Fruit fly (Drosophila melanogaster) whole organism, wandering third instar larva: ENCODE data around the gene Hsc70-1.
A peak's percentile ranks its signal among the peaks of the same experiment; 100 is the strongest.

Source experiments
- Abd-B ChIP-seq: fragments of >200 bp; optimal IDR thresholded peaks from 2 replicates; lab custom pipeline; 2017; ENCODE audit warnings: missing biosample characterization, missing genetic modification characterization
- CG32264 ChIP-seq: fragments of 200-800 bp; sonication (Bioruptor generic); optimal IDR thresholded peaks from 2 replicates; lab custom pipeline; 2016; ENCODE audit warnings: missing biosample characterization, missing genetic modification characterization
- CG9705 ChIP-seq: fragments of 200-800 bp; sonication (Bioruptor generic); optimal IDR thresholded peaks from 2 replicates; lab custom pipeline; 2018; ENCODE audit warnings: missing biosample characterization, mild to moderate bottlenecking, missing genetic modification characterization
- CrebA ChIP-seq: fragments of 200-800 bp; sonication (Bioruptor generic); optimal IDR thresholded peaks from 2 replicates; lab custom pipeline; 2016; ENCODE audit warnings: missing biosample characterization, mild to moderate bottlenecking, missing genetic modification characterization, borderline replicate concordance
- Dfd ChIP-seq: fragments of >200 bp; optimal IDR thresholded peaks from 2 replicates; lab custom pipeline; 2017; ENCODE audit warnings: missing biosample characterization, missing genetic modification characterization
- Dif ChIP-seq: fragments of 200-275, 200-300 bp; sonication (Bioruptor generic); optimal IDR thresholded peaks from 2 replicates; lab custom pipeline; 2018; ENCODE audit warnings: missing biosample characterization, missing genetic modification characterization; ENCODE audit not compliant: partially characterized antibody
- GATAd ChIP-seq: sonication (Bioruptor generic); optimal IDR thresholded peaks from 2 replicates; lab custom pipeline; 2016; ENCODE audit warnings: missing biosample characterization, missing genetic modification characterization
- HLH106 ChIP-seq: fragments of 200-800 bp; optimal IDR thresholded peaks from 3 replicates; lab custom pipeline; 2019; ENCODE audit warnings: missing biosample characterization, mild to moderate bottlenecking, missing genetic modification characterization, moderate library complexity
- Hnf4 ChIP-seq: fragments of 200-800 bp; sonication (Bioruptor generic); optimal IDR thresholded peaks from 2 replicates; lab custom pipeline; 2016; ENCODE audit warnings: missing biosample characterization, mild to moderate bottlenecking, missing genetic modification characterization
- Hr78 ChIP-seq: fragments of >200 bp; optimal IDR thresholded peaks from 2 replicates; lab custom pipeline; 2017; ENCODE audit warnings: missing biosample characterization, missing genetic modification characterization
- Hr83 ChIP-seq: fragments of 200-300 bp; sonication (Bioruptor generic); optimal IDR thresholded peaks from 2 replicates; lab custom pipeline; 2016; ENCODE audit warnings: missing biosample characterization, mild to moderate bottlenecking, missing genetic modification characterization, moderate library complexity; ENCODE audit not compliant: poor library complexity, severe bottlenecking
- Jra ChIP-seq: sonication (Bioruptor generic); optimal IDR thresholded peaks from 2 replicates; lab custom pipeline; 2016; ENCODE audit warnings: missing biosample characterization, missing genetic modification characterization
- Mio ChIP-seq: sonication (Bioruptor generic); optimal IDR thresholded peaks from 2 replicates; lab custom pipeline; 2016; ENCODE audit warnings: missing biosample characterization, missing genetic modification characterization
- Myc ChIP-seq: fragments of >200 bp; optimal IDR thresholded peaks from 2 replicates; lab custom pipeline; 2017
- N ChIP-seq: fragments of >200 bp; optimal IDR thresholded peaks from 2 replicates; lab custom pipeline; 2018; ENCODE audit warnings: missing biosample characterization, missing external identifiers, missing genetic modification characterization
- OdsH ChIP-seq: fragments of 200-800 bp; sonication (Bioruptor generic); optimal IDR thresholded peaks from 2 replicates; lab custom pipeline; 2016; ENCODE audit warnings: missing biosample characterization, mild to moderate bottlenecking, missing genetic modification characterization
- Rel ChIP-seq, 2 experiments: fragments of 200-800 bp; sonication (Bioruptor generic) in 1 of 2; optimal IDR thresholded peaks; 2 replicates in 1 of 2; 3 replicates in 1 of 2; lab custom pipeline; 2016 to 2019; ENCODE audit warnings: mild to moderate bottlenecking in 2 of 2, missing biosample characterization in 2 of 2, missing genetic modification characterization in 2 of 2, moderate library complexity in 1 of 2
- Sp1 ChIP-seq: fragments of 200-800 bp; sonication (Bioruptor generic); optimal IDR thresholded peaks from 3 replicates; lab custom pipeline; 2019; ENCODE audit warnings: missing biosample characterization, mild to moderate bottlenecking, missing genetic modification characterization, moderate library complexity
- Vsx2 ChIP-seq: fragments of 200-300, 225-300 bp; sonication (Bioruptor generic); optimal IDR thresholded peaks from 2 replicates; lab custom pipeline; 2018; ENCODE audit warnings: missing biosample characterization, missing genetic modification characterization; ENCODE audit not compliant: partially characterized antibody
- br ChIP-seq: fragments of 200-800 bp; sonication (Bioruptor generic); optimal IDR thresholded peaks from 2 replicates; lab custom pipeline; 2016; ENCODE audit warnings: missing biosample characterization, missing genetic modification characterization
- brk ChIP-seq: fragments of 200-800 bp; sonication (Bioruptor generic); optimal IDR thresholded peaks from 2 replicates; lab custom pipeline; 2016; ENCODE audit warnings: missing biosample characterization, mild to moderate bottlenecking, missing genetic modification characterization
- dl ChIP-seq, 2 experiments: fragments of 175-275, 200-275 bp in 1 of 2; fragments of 200-275 bp in 1 of 2; sonication (Bioruptor generic); optimal IDR thresholded peaks; lab custom pipeline; 2018; ENCODE audit warnings: mild to moderate bottlenecking in 2 of 2, missing biosample characterization in 2 of 2, missing genetic modification characterization in 2 of 2, moderate library complexity in 2 of 2; ENCODE audit not compliant: partially characterized antibody in 2 of 2, insufficient read depth in 1 of 2
- dmrt93B ChIP-seq: fragments of 200-800 bp; sonication (Bioruptor generic); optimal IDR thresholded peaks from 2 replicates; lab custom pipeline; 2018; ENCODE audit warnings: missing biosample characterization, mild to moderate bottlenecking, missing genetic modification characterization
- dsf ChIP-seq: sonication (Bioruptor generic); optimal IDR thresholded peaks from 2 replicates; lab custom pipeline; 2016; ENCODE audit warnings: missing biosample characterization, missing genetic modification characterization, borderline replicate concordance
- ey ChIP-seq: fragments of 200-800 bp; sonication (Bioruptor generic); optimal IDR thresholded peaks from 2 replicates; lab custom pipeline; 2016; ENCODE audit warnings: missing biosample characterization, missing genetic modification characterization
- foxo ChIP-seq, 2 experiments: fragments of 200-800 bp; sonication (Bioruptor generic); optimal IDR thresholded peaks; 2 replicates in 1 of 2; 3 replicates in 1 of 2; lab custom pipeline; 2016 to 2017; ENCODE audit warnings: missing biosample characterization in 2 of 2, missing genetic modification characterization in 2 of 2
- fru ChIP-seq: fragments of 200-800 bp; sonication (Bioruptor generic); optimal IDR thresholded peaks from 3 replicates; lab custom pipeline; 2016; ENCODE audit warnings: missing biosample characterization, mild to moderate bottlenecking, missing genetic modification characterization
- h ChIP-seq: fragments of 200-800 bp; sonication (Bioruptor generic); optimal IDR thresholded peaks from 3 replicates; lab custom pipeline; 2016; ENCODE audit warnings: missing biosample characterization, mild to moderate bottlenecking, missing genetic modification characterization
- jim ChIP-seq: fragments of 175-275, 200-325 bp; sonication (Bioruptor generic); optimal IDR thresholded peaks from 2 replicates; lab custom pipeline; 2016; ENCODE audit warnings: missing biosample characterization, mild to moderate bottlenecking, missing genetic modification characterization
- lola ChIP-seq: fragments of >200 bp; optimal IDR thresholded peaks from 2 replicates; lab custom pipeline; 2017; ENCODE audit warnings: missing biosample characterization, missing genetic modification characterization
- pan ChIP-seq: fragments of >200 bp; optimal IDR thresholded peaks from 2 replicates; lab custom pipeline; 2017
- psq ChIP-seq: fragments of 200-800 bp; sonication (Bioruptor generic); optimal IDR thresholded peaks from 3 replicates; lab custom pipeline; 2017; ENCODE audit warnings: missing biosample characterization, mild to moderate bottlenecking, missing genetic modification characterization, moderate library complexity
- rgr ChIP-seq: fragments of 200-800 bp; sonication (Bioruptor generic); optimal IDR thresholded peaks from 3 replicates; lab custom pipeline; 2016; ENCODE audit warnings: missing biosample characterization, mild to moderate bottlenecking, missing genetic modification characterization
- sage ChIP-seq: fragments of 200-800 bp; sonication (Bioruptor generic); optimal IDR thresholded peaks from 2 replicates; lab custom pipeline; 2016; ENCODE audit warnings: missing biosample characterization, mild to moderate bottlenecking, missing genetic modification characterization
- sv ChIP-seq: fragments of 200-800 bp; sonication (Bioruptor generic); optimal IDR thresholded peaks from 3 replicates; lab custom pipeline; 2016; ENCODE audit warnings: missing biosample characterization, missing genetic modification characterization
- tai ChIP-seq: sonication (Bioruptor generic); optimal IDR thresholded peaks from 2 replicates; lab custom pipeline; 2016; ENCODE audit warnings: missing biosample characterization, missing genetic modification characterization
- usp ChIP-seq: fragments of >200 bp; optimal IDR thresholded peaks from 2 replicates; lab custom pipeline; 2017; ENCODE audit warnings: missing biosample characterization, missing genetic modification characterization
- woc ChIP-seq: sonication (Bioruptor generic); optimal IDR thresholded peaks from 2 replicates; lab custom pipeline; 2016; ENCODE audit warnings: missing biosample characterization, mild to moderate bottlenecking, missing genetic modification characterization

Hsc70-1 gene

dm6 chr3L:13993742-13994719 lies 20.2 kb downstream of the Hsc70-1 start, which contains the start of gene CtsK1:
CtsK1 (plus strand) TSS chr3L:13994231.
- no peak for TF ChIP-seq Mio (GFP tag; lab: Kevin White, UChicago)
- no peak for TF ChIP-seq Hr83
- TF ChIP-seq foxo (GFP tag; optimal IDR thresholded peaks at IDR 0.05; lab: Kevin White, UChicago), result peak in 1 of 2 experiments; percentile 73
- no peak for TF ChIP-seq sv (GFP tag; lab: Kevin White, UChicago)
- TF ChIP-seq Rel (GFP tag; optimal IDR thresholded peaks at IDR 0.05; lab: Kevin White, UChicago), result no peak
- TF ChIP-seq Rel (tag; optimal IDR thresholded peaks at IDR 0.05; lab: Kevin White, UChicago), result no peak
- TF ChIP-seq brk (GFP tag; lab: Kevin White, UChicago), result no peak
- no peak for TF ChIP-seq Dfd (GFP tag; lab: Kevin White, UChicago)
- TF ChIP-seq dmrt93B (GFP tag; lab: Kevin White, UChicago), result no peak
- peak; percentile 53 for TF ChIP-seq Sp1 (GFP tag; lab: Kevin White, UChicago)
- peak; percentile 27 for TF ChIP-seq woc (GFP tag; lab: Kevin White, UChicago)
- peak; percentile 32 for TF ChIP-seq Hnf4 (GFP tag; lab: Kevin White, UChicago)
- TF ChIP-seq Hr78 (GFP tag; lab: Kevin White, UChicago), result no peak
- TF ChIP-seq CG32264, result peak; percentile 14
- peak; percentile 68 for TF ChIP-seq ey (GFP tag; lab: Kevin White, UChicago)
- no peak for TF ChIP-seq Abd-B (GFP tag; lab: Kevin White, UChicago)
- peak; percentile 66 for TF ChIP-seq rgr
- TF ChIP-seq psq, result peak; percentile 61
- no peak for TF ChIP-seq lola
- no peak for TF ChIP-seq pan
- no peak for TF ChIP-seq Vsx2 (GFP tag; lab: Kevin White, UChicago)
- no peak for TF ChIP-seq tai (GFP tag; lab: Kevin White, UChicago)
- no peak for TF ChIP-seq N
- no peak for TF ChIP-seq CrebA (GFP tag; lab: Kevin White, UChicago)
- TF ChIP-seq br (GFP tag; lab: Kevin White, UChicago), result peak; percentile 14
- no peak for TF ChIP-seq Jra (GFP tag; lab: Kevin White, UChicago)
- peak; percentile 68 for TF ChIP-seq fru (GFP tag; lab: Kevin White, UChicago)
- TF ChIP-seq CG9705 (GFP tag; lab: Kevin White, UChicago), result no peak
- peak; percentile 64 for TF ChIP-seq h
- no peak for TF ChIP-seq usp (GFP tag; lab: Kevin White, UChicago)
- peak; percentile 68 for TF ChIP-seq HLH106 (tag; lab: Kevin White, UChicago)
- no peak for TF ChIP-seq GATAd (GFP tag; lab: Kevin White, UChicago)
- no peak for TF ChIP-seq dl (GFP tag; optimal IDR thresholded peaks at IDR 0.05; lab: Kevin White, UChicago; ENCODE audit: insufficient read depth in 1 of 2, partially characterized antibody in 2 of 2)
- peak; percentile 70 for TF ChIP-seq OdsH (GFP tag; lab: Kevin White, UChicago)
- TF ChIP-seq jim (GFP tag; lab: Kevin White, UChicago), result no peak
- no peak for TF ChIP-seq Myc (lab: Kevin White, UChicago)
- no peak for TF ChIP-seq Dif (GFP tag; lab: Kevin White, UChicago)
- TF ChIP-seq dsf, result no peak
- no peak for TF ChIP-seq sage (GFP tag; lab: Kevin White, UChicago)
- TF ChIP-seq, all 38 proteins: peak for 13

DNA sequence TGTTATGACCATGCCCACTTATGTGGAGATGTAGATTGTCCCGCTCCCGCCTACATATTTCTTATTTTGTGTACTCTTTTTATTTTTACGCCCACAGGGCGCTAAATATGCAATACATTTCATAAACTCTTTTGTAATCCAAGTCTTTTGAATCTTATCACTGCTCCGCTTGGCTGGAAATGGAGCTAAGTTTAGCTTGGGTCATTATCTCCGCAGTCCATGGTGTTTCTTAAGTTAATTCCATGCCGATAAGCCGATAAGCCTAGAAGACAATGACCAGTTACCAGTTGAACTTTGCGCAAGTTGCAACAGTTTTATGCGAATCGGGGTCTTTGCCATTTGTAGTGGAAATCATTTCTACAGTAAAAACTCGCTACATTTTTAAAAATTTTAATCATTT lies 22.6 kb downstream of the Hsc70-1 start:
- TF ChIP-seq tai (GFP tag; lab: Kevin White, UChicago) (no peak), fru (GFP tag; lab: Kevin White, UChicago) (no peak), pan (no peak), Dif (GFP tag; lab: Kevin White, UChicago) (no peak), Mio (GFP tag; lab: Kevin White, UChicago) (no peak)
